Fruit fly (Drosophila melanogaster) whole organism, embryonic: ENCODE data around the gene APC4.

Experiments used
- CG1024 ChIP-seq: fragments of 200-800 bp; sonication (Bioruptor generic); IDR thresholded peaks from 2 replicates; pipeline ENCODE4 v1.3.6; 2022; ENCODE audit warnings: missing biosample characterization, missing genetic modification characterization
- CG10462 ChIP-seq: fragments of 200-800 bp; sonication (Bioruptor generic); optimal IDR thresholded peaks from 2 replicates; lab custom pipeline; 2016; ENCODE audit warnings: missing biosample characterization, missing genetic modification characterization
- CG10543 ChIP-seq: fragments of 200-800 bp; sonication (Bioruptor generic); optimal IDR thresholded peaks from 3 replicates; lab custom pipeline; 2017; ENCODE audit warnings: missing biosample characterization, mild to moderate bottlenecking, missing genetic modification characterization, moderate library complexity
- CG11247 ChIP-seq: fragments of 200-800 bp; sonication (Bioruptor generic); IDR thresholded peaks from 2 replicates; pipeline ENCODE4 v1.3.6; 2022; ENCODE audit warnings: missing biosample characterization, missing genetic modification characterization
- CG1233 ChIP-seq: fragments of 200-800 bp; sonication (Bioruptor generic); optimal IDR thresholded peaks from 4 replicates; lab custom pipeline; 2018; ENCODE audit warnings: missing biosample characterization, mild to moderate bottlenecking, missing genetic modification characterization
- CG12659 ChIP-seq: fragments of 200-800 bp; sonication (Bioruptor generic); optimal IDR thresholded peaks from 3 replicates; lab custom pipeline; 2017; ENCODE audit warnings: mild to moderate bottlenecking, missing biosample characterization, missing genetic modification reagents, missing genetic modification characterization
- CG12769 ChIP-seq: fragments of 200-800 bp; sonication (Bioruptor generic); optimal IDR thresholded peaks from 2 replicates; lab custom pipeline; 2019; ENCODE audit warnings: missing biosample characterization, mild to moderate bottlenecking, missing genetic modification characterization, moderate library complexity
- CG14014 ChIP-seq: fragments of 200-800 bp; sonication (Bioruptor generic); IDR thresholded peaks from 2 replicates; pipeline ENCODE4 v1.3.6; 2022; ENCODE audit warnings: missing biosample characterization, missing genetic modification characterization
- CG18599 ChIP-seq: fragments of 200-800 bp; sonication (Bioruptor generic); optimal IDR thresholded peaks from 3 replicates; lab custom pipeline; 2017; ENCODE audit warnings: missing biosample characterization, missing genetic modification characterization, mild to moderate bottlenecking, moderate library complexity, missing genetic modification reagents
- CG18764 ChIP-seq: fragments of 200-800 bp; sonication (Bioruptor generic); optimal IDR thresholded peaks from 3 replicates; lab custom pipeline; 2016; ENCODE audit warnings: missing biosample characterization, missing genetic modification characterization
- CG3065 ChIP-seq: fragments of 200-800 bp; sonication (Bioruptor generic); optimal IDR thresholded peaks from 2 replicates; lab custom pipeline; 2016; ENCODE audit warnings: missing biosample characterization, missing genetic modification characterization
- CG31365 ChIP-seq: fragments of 200-800 bp; sonication (Bioruptor generic); optimal IDR thresholded peaks from 2 replicates; lab custom pipeline; 2018; ENCODE audit warnings: missing biosample characterization, mild to moderate bottlenecking, missing genetic modification characterization
- CG32767 ChIP-seq: fragments of 200-800 bp; sonication (Bioruptor generic); IDR thresholded peaks from 2 replicates; pipeline ENCODE4 v1.3.6; 2022; ENCODE audit warnings: missing biosample characterization, missing genetic modification characterization
- CG32772 ChIP-seq: fragments of 200-800 bp; sonication (Bioruptor generic); IDR thresholded peaks from 2 replicates; pipeline ENCODE4 v1.3.6; 2022; ENCODE audit warnings: missing biosample characterization, missing genetic modification characterization
- CG4617 ChIP-seq: fragments of 200-800 bp; sonication (Bioruptor generic); optimal IDR thresholded peaks from 3 replicates; lab custom pipeline; 2016; ENCODE audit warnings: missing biosample characterization, missing genetic modification characterization, borderline replicate concordance
- CG4730 ChIP-seq: fragments of 200-800 bp; sonication (Bioruptor generic); IDR thresholded peaks from 2 replicates; pipeline ENCODE4 v1.3.6; 2022; ENCODE audit warnings: missing biosample characterization, missing genetic modification characterization
- CG5180 ChIP-seq: fragments of 200-800 bp; sonication (Bioruptor generic); optimal IDR thresholded peaks from 3 replicates; lab custom pipeline; 2017; ENCODE audit warnings: missing biosample characterization, missing genetic modification characterization, mild to moderate bottlenecking, moderate library complexity, missing genetic modification reagents
- CG8388 ChIP-seq: fragments of 200-800 bp; sonication (Bioruptor generic); optimal IDR thresholded peaks from 2 replicates; lab custom pipeline; 2019; ENCODE audit warnings: missing biosample characterization, mild to moderate bottlenecking, missing genetic modification characterization, moderate library complexity
- CrebB ChIP-seq: fragments of 200-800 bp; sonication (Bioruptor generic); optimal IDR thresholded peaks from 3 replicates; lab custom pipeline; 2018; ENCODE audit warnings: missing biosample characterization, mild to moderate bottlenecking, missing genetic modification characterization
- Dp ChIP-seq: fragments of 200-800 bp; sonication (Bioruptor generic); optimal IDR thresholded peaks from 2 replicates; lab custom pipeline; 2018; ENCODE audit warnings: missing biosample characterization, mild to moderate bottlenecking, missing genetic modification characterization, moderate library complexity
- Ets65A ChIP-seq: fragments of 200-800 bp; sonication (Bioruptor generic); peaks from one replicate; lab custom pipeline; 2016; ENCODE audit warnings: missing biosample characterization, missing genetic modification characterization
- Hr3 ChIP-seq: fragments of 200-800 bp; sonication (Bioruptor generic); optimal IDR thresholded peaks from 3 replicates; lab custom pipeline; 2016; ENCODE audit warnings: missing biosample characterization, missing genetic modification characterization
- Med ChIP-seq: fragments of 200-800 bp; sonication (Bioruptor generic); peaks from one replicate; lab custom pipeline; 2016; ENCODE audit warnings: missing biosample characterization, missing genetic modification characterization, mild to moderate bottlenecking, inconsistent platforms, moderate library complexity
- Nf-YB ChIP-seq: fragments of 200-800 bp; sonication (Bioruptor generic); optimal IDR thresholded peaks from 3 replicates; lab custom pipeline; 2019; ENCODE audit warnings: missing biosample characterization, mild to moderate bottlenecking, missing genetic modification characterization, moderate library complexity
- NfI ChIP-seq: fragments of 200-800 bp; sonication (Bioruptor generic); optimal IDR thresholded peaks from 3 replicates; lab custom pipeline; 2018; ENCODE audit warnings: missing biosample characterization, mild to moderate bottlenecking, missing genetic modification characterization, moderate library complexity
- Pdp1 ChIP-seq, 2 experiments: fragments of 200-800 bp; sonication (Bioruptor generic); optimal IDR thresholded peaks; 3 replicates each; lab custom pipeline; 2016; ENCODE audit warnings: missing biosample characterization in 2 of 2, missing genetic modification characterization in 2 of 2, mild to moderate bottlenecking in 1 of 2, moderate library complexity in 1 of 2
- Sox102F ChIP-seq: fragments of 200-800 bp; sonication (Bioruptor generic); optimal IDR thresholded peaks from 2 replicates; lab custom pipeline; 2018; ENCODE audit warnings: missing biosample characterization, mild to moderate bottlenecking, missing genetic modification characterization, moderate library complexity
- Xrp1 ChIP-seq: fragments of 200-800 bp; sonication (Bioruptor generic); IDR thresholded peaks from 2 replicates; pipeline ENCODE4 v1.3.6; 2022; ENCODE audit warnings: missing biosample characterization, missing genetic modification characterization
- abd-A ChIP-seq: fragments of 200-800 bp; sonication (Bioruptor generic); optimal IDR thresholded peaks from 3 replicates; lab custom pipeline; 2019; ENCODE audit warnings: missing biosample characterization, mild to moderate bottlenecking, missing genetic modification characterization, moderate library complexity
- crol ChIP-seq: fragments of 200-800 bp; sonication (Bioruptor generic); IDR thresholded peaks from 2 replicates; pipeline ENCODE4 v1.3.6; 2022; ENCODE audit warnings: missing biosample characterization, missing genetic modification characterization
- eve ChIP-seq, 2 experiments: fragments of >200 bp; optimal IDR thresholded peaks; 2 replicates each; lab custom pipeline; 2017; ENCODE audit warnings: missing biosample characterization in 2 of 2, missing genetic modification characterization in 2 of 2
- klu ChIP-seq: fragments of 200-800 bp; sonication (Bioruptor generic); IDR thresholded peaks from 2 replicates; pipeline ENCODE4 v1.3.6; 2022; ENCODE audit warnings: missing biosample characterization, missing genetic modification characterization
- lab ChIP-seq: fragments of 200-800 bp; sonication (Bioruptor generic); optimal IDR thresholded peaks from 3 replicates; lab custom pipeline; 2017; ENCODE audit warnings: missing biosample characterization, missing genetic modification characterization, mild to moderate bottlenecking, moderate library complexity, missing genetic modification reagents
- nau ChIP-seq: fragments of 200-800 bp; sonication (Bioruptor generic); optimal IDR thresholded peaks from 3 replicates; lab custom pipeline; 2017; ENCODE audit warnings: missing biosample characterization, mild to moderate bottlenecking, missing genetic modification characterization, missing genetic modification reagents
- row ChIP-seq: fragments of 200-800 bp; sonication (Bioruptor generic); IDR thresholded peaks from 3 replicates; pipeline ENCODE4 v1.3.6; 2022; ENCODE audit warnings: missing biosample characterization, missing genetic modification characterization
- sd ChIP-seq: fragments of 200-800 bp; sonication (Bioruptor generic); optimal IDR thresholded peaks from 3 replicates; lab custom pipeline; 2018; ENCODE audit warnings: missing biosample characterization, mild to moderate bottlenecking, missing genetic modification characterization, moderate library complexity
- sob ChIP-seq: fragments of 200-800 bp; sonication (Bioruptor generic); IDR thresholded peaks from 2 replicates; pipeline ENCODE4 v1.3.6; 2022; ENCODE audit warnings: missing biosample characterization, missing genetic modification characterization
- trh ChIP-seq: fragments of 200-800 bp; sonication (Bioruptor generic); optimal IDR thresholded peaks from 2 replicates; lab custom pipeline; 2016; ENCODE audit warnings: missing biosample characterization, missing genetic modification characterization
- z ChIP-seq: fragments of 200-800 bp; sonication (Bioruptor generic); IDR thresholded peaks from 3 replicates; pipeline ENCODE4 v1.3.6; 2022; ENCODE audit warnings: missing biosample characterization, missing genetic modification characterization

The APC4 gene

DNA sequence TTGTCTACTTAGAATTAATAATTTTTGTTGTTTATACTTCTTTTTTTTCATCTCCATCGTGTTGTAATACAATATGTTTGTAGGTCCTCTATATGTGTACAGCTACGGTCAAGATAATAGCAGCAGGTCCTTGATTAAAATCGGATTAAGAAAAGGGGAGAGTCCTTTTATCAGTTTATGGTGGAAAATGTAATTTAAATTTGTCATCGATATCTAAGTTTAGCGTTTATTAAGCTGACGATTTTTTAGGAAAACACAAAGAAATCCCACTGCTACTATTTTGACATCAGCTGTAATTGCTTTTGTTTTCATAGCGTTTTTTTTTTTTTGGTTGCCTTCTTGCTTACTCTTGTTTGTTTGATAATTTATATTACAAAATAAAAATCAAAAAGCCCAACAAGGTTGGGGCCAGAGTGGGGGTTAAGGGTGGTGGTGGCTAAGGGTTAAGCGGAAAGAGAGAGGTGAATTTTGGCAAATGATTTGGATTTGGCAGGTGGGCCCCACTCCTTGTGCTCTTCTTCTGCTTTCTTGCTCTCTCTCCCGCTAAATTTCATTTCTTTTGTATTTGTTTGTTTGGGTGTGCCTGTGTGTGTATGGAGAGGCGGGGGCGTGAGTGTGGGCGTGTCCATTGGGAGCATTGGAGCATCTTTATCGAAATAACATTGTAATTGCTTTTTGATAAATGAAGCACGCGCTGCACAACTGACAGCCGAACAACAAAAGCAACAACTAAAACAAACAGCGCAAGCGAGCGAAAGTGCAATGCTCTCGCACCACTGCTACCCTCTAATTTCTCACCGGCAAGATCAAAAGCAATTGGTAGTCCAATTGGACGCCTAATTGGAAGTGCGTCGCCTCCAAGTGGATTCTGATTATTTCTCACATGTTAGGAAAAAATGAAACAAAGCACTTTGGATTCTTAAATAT is 38.4 kb downstream of the APC4 start (continued):
- TF ChIP-seq CG3065 (GFP tag; lab: Kevin White, UChicago) (no peak), CG18764 (GFP tag; lab: Kevin White, UChicago) (no peak), NfI (GFP tag; lab: Kevin White, UChicago) (peak; percentile 28), CG1233 (GFP tag; lab: Kevin White, UChicago) (peak; percentile 36), Hr3 (GFP tag; lab: Kevin White, UChicago) (peak; percentile 8), CG31365 (tag; lab: Kevin White, UChicago) (no peak), CG1024 (GFP tag; lab: Robert Waterston, UW) (peak; percentile 39; the same call in 1 of the 2 replicates), Sox102F (GFP tag; lab: Kevin White, UChicago) (peak; percentile 63), CG11247 (GFP tag; lab: Robert Waterston, UW) (no peak), Dp (GFP tag; lab: Kevin White, UChicago) (no peak), CG32767 (GFP tag; lab: Robert Waterston, UW) (no peak), CG4617 (GFP tag; lab: Kevin White, UChicago) (no peak), CG12659 (GFP tag; lab: Kevin White, UChicago) (peak; percentile 9)
- TF ChIP-seq, all 482 proteins: peak for 165

DNA sequence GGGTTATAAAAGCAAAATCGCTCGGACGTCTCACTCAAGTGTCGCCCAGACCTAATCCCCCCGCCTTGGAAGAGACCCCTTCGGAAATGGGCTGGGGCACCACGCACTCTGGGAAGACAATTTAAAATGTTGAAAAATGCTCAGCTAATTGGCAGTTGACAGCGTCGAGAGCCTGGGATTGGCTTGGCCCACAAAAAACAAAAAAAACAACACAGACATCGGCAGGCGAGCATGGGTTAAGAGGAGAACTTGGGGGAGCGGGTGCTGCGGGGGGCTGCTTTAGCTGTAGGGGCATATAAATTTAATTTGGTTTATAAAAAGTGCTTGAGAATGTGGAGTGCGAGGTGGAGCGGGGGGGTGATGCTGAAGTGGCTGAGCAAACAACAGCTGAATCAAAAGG is 39.8 kb downstream of the APC4 start:
- TF ChIP-seq Med (GFP tag; lab: Kevin White, UChicago) = peak; percentile 51
- peak; percentile 22; the same call in 2 of the 3 replicates for TF ChIP-seq row (GFP tag; lab: Robert Waterston, UW)
- no peak for TF ChIP-seq CG10462 (GFP tag; lab: Kevin White, UChicago)
- no peak for TF ChIP-seq CG8388 (GFP tag; lab: Kevin White, UChicago)
- 0 out of 2 replicates have a peak, but pooled peaks have one; percentile 4 for TF ChIP-seq Xrp1 (GFP tag; lab: Robert Waterston, UW)
- peak; percentile 15 for TF ChIP-seq sd
- TF ChIP-seq nau (GFP tag; lab: Kevin White, UChicago) = peak; percentile 62
- no peak for TF ChIP-seq CG32772 (GFP tag; lab: Robert Waterston, UW)
- TF ChIP-seq CG18599 (GFP tag; lab: Kevin White, UChicago) = peak; percentile 14
- TF ChIP-seq trh (GFP tag; lab: Kevin White, UChicago) = no peak
- TF ChIP-seq CG14014 (GFP tag; lab: Robert Waterston, UW) = 0 out of 2 replicates have a peak, but pooled peaks have one; percentile 7
- peak; percentile 51 for TF ChIP-seq CG12769 (tag; lab: Kevin White, UChicago)
- TF ChIP-seq CG4730 (GFP tag; lab: Robert Waterston, UW) = no peak
- TF ChIP-seq Nf-YB (GFP tag; lab: Kevin White, UChicago) = peak; percentile 15
- TF ChIP-seq z (GFP tag; lab: Robert Waterston, UW) = peak; percentile 47; the same call in 1 of the 3 replicates
- TF ChIP-seq Ets65A = peak; percentile 36
- peak; percentile 47 for TF ChIP-seq CG5180 (GFP tag; lab: Kevin White, UChicago)
- TF ChIP-seq lab (GFP tag; lab: Kevin White, UChicago) = peak; percentile 10
- TF ChIP-seq crol = peak; percentile 88
- TF ChIP-seq Pdp1 (GFP tag; optimal IDR thresholded peaks at IDR 0.05; lab: Kevin White, UChicago) = peak in 1 of 2 experiments; percentile 12
- TF ChIP-seq CrebB (tag; lab: Kevin White, UChicago) = no peak
- peak; percentile 16 for TF ChIP-seq CG10543 (GFP tag; lab: Kevin White, UChicago)
- 0 out of 2 replicates have a peak, but pooled peaks have one; percentile 8 for TF ChIP-seq klu (GFP tag; lab: Robert Waterston, UW)
- TF ChIP-seq eve (GFP tag; optimal IDR thresholded peaks at IDR 0.05; lab: Kevin White, UChicago) = no peak
- TF ChIP-seq sob (GFP tag; lab: Robert Waterston, UW) = 0 out of 2 replicates have a peak, but pooled peaks have one; percentile 8
- peak; percentile 67 for TF ChIP-seq abd-A (tag; lab: Kevin White, UChicago)
